Worm (Caenorhabditis elegans): ENCODE results near the gene pud-3.

- no peak for TF ChIP-seq med-1 (GFP tag; optimal IDR thresholded peaks at IDR 0.05; ENCODE audit: insufficient read depth)
- TF ChIP-seq flt-1 (GFP tag; IDR thresholded peaks at IDR 0.05) = no peak
- no peak for TF ChIP-seq ztf-23 (GFP tag; IDR thresholded peaks at IDR 0.05)
Observed at ce11 chrV:2290329-2290728, 34.6 kb downstream of the pud-3 start, which contains the start of gene nhr-225.

Measured in whole organism, midembryonic.